Fruit fly (Drosophila melanogaster) whole organism, pupa: ENCODE measurements around the gene Tengl2.

Source experiments
- CG10348 ChIP-seq: fragments of 200-800 bp; sonication (Bioruptor generic); IDR thresholded peaks from 2 replicates; pipeline ENCODE4 v1.3.6; 2022; ENCODE audit warnings: missing biosample characterization, missing genetic modification characterization
- CG12605 ChIP-seq: fragments of 200-800 bp; sonication (Bioruptor generic); IDR thresholded peaks from 2 replicates; pipeline ENCODE4 v1.3.6; 2022; ENCODE audit warnings: missing biosample characterization, missing genetic modification characterization
- CG13204 ChIP-seq: fragments of 200-800 bp; sonication (Bioruptor generic); optimal IDR thresholded peaks from 2 replicates; lab custom pipeline; 2018; ENCODE audit warnings: missing biosample characterization, mild to moderate bottlenecking, missing genetic modification characterization, moderate library complexity
- CG14655 ChIP-seq: fragments of 200-800 bp; sonication (Bioruptor generic); optimal IDR thresholded peaks from 3 replicates; lab custom pipeline; 2017; ENCODE audit warnings: mild to moderate bottlenecking, missing biosample characterization, missing genetic modification reagents, missing genetic modification characterization
- CG15710 ChIP-seq: fragments of 200-800 bp; sonication (Bioruptor generic); optimal IDR thresholded peaks from 2 replicates; lab custom pipeline; 2018; ENCODE audit warnings: missing biosample characterization, mild to moderate bottlenecking, missing genetic modification characterization, moderate library complexity
- CG17806 ChIP-seq: fragments of 200-800 bp; sonication (Bioruptor generic); optimal IDR thresholded peaks from 2 replicates; lab custom pipeline; 2018; ENCODE audit warnings: missing biosample characterization, mild to moderate bottlenecking, missing genetic modification characterization, moderate library complexity
- CG32121 ChIP-seq: fragments of 200-800 bp; sonication (Bioruptor generic); IDR thresholded peaks from 2 replicates; pipeline ENCODE4 v1.3.6; 2022; ENCODE audit warnings: missing biosample characterization, missing genetic modification characterization
- CG34367 ChIP-seq: fragments of 200-800 bp; sonication (Bioruptor generic); optimal IDR thresholded peaks from 2 replicates; lab custom pipeline; 2018; ENCODE audit warnings: missing biosample characterization, mild to moderate bottlenecking, missing genetic modification characterization
- CG4496 ChIP-seq: fragments of 200-800 bp; sonication (Bioruptor generic); IDR thresholded peaks from 3 replicates; pipeline ENCODE4 v1.3.6; 2022; ENCODE audit warnings: missing biosample characterization, missing genetic modification characterization
- CG8159 ChIP-seq: fragments of 200-800 bp; sonication (Bioruptor generic); optimal IDR thresholded peaks from 3 replicates; lab custom pipeline; 2018; ENCODE audit warnings: missing biosample characterization, mild to moderate bottlenecking, missing genetic modification characterization, moderate library complexity
- CG8301 ChIP-seq: fragments of 200-800 bp; sonication (Bioruptor generic); optimal IDR thresholded peaks from 2 replicates; lab custom pipeline; 2018; ENCODE audit warnings: missing biosample characterization, mild to moderate bottlenecking, missing genetic modification characterization
- CG9948 ChIP-seq: fragments of 200-800 bp; sonication (Bioruptor generic); optimal IDR thresholded peaks from 2 replicates; lab custom pipeline; 2018; ENCODE audit warnings: missing biosample characterization, mild to moderate bottlenecking, missing genetic modification characterization, moderate library complexity
- D1 ChIP-seq: fragments of 200-800 bp; sonication (Bioruptor generic); optimal IDR thresholded peaks from 2 replicates; lab custom pipeline; 2018; ENCODE audit warnings: missing biosample characterization, mild to moderate bottlenecking, missing genetic modification characterization, moderate library complexity
- EcR ChIP-seq: fragments of 200-800 bp; sonication (Bioruptor generic); optimal IDR thresholded peaks from 3 replicates; lab custom pipeline; 2019; ENCODE audit warnings: missing biosample characterization, missing genetic modification characterization, mild to moderate bottlenecking, moderate library complexity, missing genetic modification reagents
- Ets98B ChIP-seq: fragments of 200-800 bp; sonication (Bioruptor generic); IDR thresholded peaks from 2 replicates; pipeline ENCODE4 v1.3.6; 2022; ENCODE audit warnings: missing biosample characterization, missing genetic modification characterization
- Pif1A ChIP-seq: fragments of 200-800 bp; sonication (Bioruptor generic); optimal IDR thresholded peaks from 3 replicates; lab custom pipeline; 2016; ENCODE audit warnings: missing biosample characterization, missing genetic modification characterization
- Pif1B ChIP-seq: fragments of 200-800 bp; sonication (Bioruptor generic); optimal IDR thresholded peaks from 3 replicates; lab custom pipeline; 2016; ENCODE audit warnings: missing biosample characterization, missing genetic modification characterization
- Snoo ChIP-seq: fragments of 200-800 bp; sonication (Bioruptor generic); optimal IDR thresholded peaks from 3 replicates; lab custom pipeline; 2017; ENCODE audit warnings: missing biosample characterization, mild to moderate bottlenecking, missing genetic modification characterization, inconsistent platforms
- fd96Ca ChIP-seq: fragments of 200-800 bp; sonication (Bioruptor generic); IDR thresholded peaks from 3 replicates; pipeline ENCODE4 v1.3.6; 2022; ENCODE audit warnings: missing biosample characterization, missing genetic modification characterization
- gl ChIP-seq: fragments of 200-800 bp; sonication (Bioruptor generic); optimal IDR thresholded peaks from 2 replicates; lab custom pipeline; 2018; ENCODE audit warnings: missing biosample characterization, mild to moderate bottlenecking, missing genetic modification characterization
- rn ChIP-seq: fragments of 200-800 bp; sonication (Bioruptor generic); IDR thresholded peaks from 2 replicates; pipeline ENCODE4 v1.3.6; 2022; ENCODE audit warnings: missing biosample characterization, missing genetic modification characterization

The Tengl2 gene

DNA sequence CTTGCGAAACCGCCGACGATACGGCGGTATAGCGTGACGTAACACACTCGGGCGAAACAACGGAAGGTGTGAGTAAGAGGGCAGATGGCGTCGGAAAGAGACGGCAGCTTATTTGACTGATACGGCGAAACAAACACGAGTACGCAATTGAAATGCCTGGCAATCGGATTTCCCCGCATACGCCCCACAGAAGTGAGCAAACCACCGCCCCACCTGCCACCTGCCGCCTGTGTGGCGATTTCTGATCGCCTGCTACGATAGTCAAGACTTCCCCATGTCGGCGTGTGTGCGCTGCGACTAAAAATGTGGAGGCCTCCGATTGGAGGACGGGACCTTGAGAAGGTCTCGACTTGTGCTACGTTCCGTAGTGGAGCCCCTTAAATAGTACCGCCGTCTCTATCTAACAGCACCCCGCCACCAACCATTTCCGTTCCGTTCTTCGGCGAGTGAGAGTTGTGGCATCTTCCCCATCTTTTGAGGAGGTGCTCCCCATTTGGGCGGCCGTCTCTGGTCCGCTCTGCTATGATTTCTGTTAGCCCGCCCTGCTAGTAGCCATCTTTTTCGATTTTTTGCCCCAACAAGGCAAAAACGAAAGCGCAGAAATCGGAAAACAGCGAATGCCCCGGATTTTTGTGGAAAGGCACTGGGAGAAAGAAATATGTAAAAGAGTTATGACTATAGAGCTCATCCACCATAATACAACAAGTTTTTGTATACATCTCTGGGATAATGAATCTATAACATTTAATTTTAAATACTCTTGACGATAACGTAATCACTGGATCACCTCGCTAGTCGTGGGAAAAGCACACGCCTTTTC, 40.4 kb downstream of the Tengl2 start:
- TF ChIP-seq rn (GFP tag; lab: Robert Waterston, UW): no peak
- TF ChIP-seq CG32121 (GFP tag; lab: Robert Waterston, UW): no peak
- TF ChIP-seq Ets98B: no peak
- no peak for TF ChIP-seq CG12605 (GFP tag; lab: Robert Waterston, UW)
- peak; percentile 95 for TF ChIP-seq CG8159
- peak; percentile 95 for TF ChIP-seq gl (tag; lab: Kevin White, UChicago)
- peak; percentile 74 for TF ChIP-seq CG13204 (GFP tag; lab: Kevin White, UChicago)
- peak; percentile 100 for TF ChIP-seq CG14655 (GFP tag; lab: Kevin White, UChicago)
- peak; percentile 98 for TF ChIP-seq Snoo (tag; lab: Kevin White, UChicago)
- TF ChIP-seq CG4496 (GFP tag; lab: Robert Waterston, UW): no peak
- peak; percentile 94 for TF ChIP-seq CG15710
- peak; percentile 95 for TF ChIP-seq CG34367 (tag; lab: Kevin White, UChicago)
- TF ChIP-seq EcR (GFP tag; lab: Kevin White, UChicago): peak; percentile 92
- peak; percentile 98 for TF ChIP-seq Pif1B (GFP tag; lab: Kevin White, UChicago)
- peak; percentile 98 for TF ChIP-seq CG17806
- no peak for TF ChIP-seq CG10348 (GFP tag; lab: Robert Waterston, UW)
- peak; percentile 94 for TF ChIP-seq D1 (tag; lab: Kevin White, UChicago)
- TF ChIP-seq CG9948 (tag; lab: Kevin White, UChicago): peak; percentile 98
- TF ChIP-seq fd96Ca (GFP tag; lab: Robert Waterston, UW): no peak
- peak; percentile 99 for TF ChIP-seq CG8301 (tag; lab: Kevin White, UChicago)
- peak; percentile 99 for TF ChIP-seq Pif1A
- TF ChIP-seq, all 21 proteins: peak for 14

DNA sequence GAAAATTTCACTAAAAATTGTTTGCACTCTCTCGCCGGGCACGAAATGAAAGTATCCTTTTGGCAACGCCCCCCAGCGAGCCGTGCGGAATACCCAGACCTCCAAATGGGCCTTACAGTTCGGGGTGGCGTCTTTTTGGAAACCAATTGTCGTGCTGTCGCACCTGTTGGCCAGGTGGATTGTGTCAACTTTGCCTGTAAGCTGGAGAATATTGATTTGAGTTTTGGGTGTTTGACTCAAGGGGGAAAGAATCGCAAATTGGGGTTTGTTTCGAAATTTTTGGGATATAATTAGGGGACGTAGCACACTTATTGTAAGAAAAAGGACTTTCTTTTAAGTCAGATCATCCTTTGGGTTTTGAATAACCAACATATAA, 41.1 kb downstream of the Tengl2 start:
- TF ChIP-seq CG10348 (GFP tag; lab: Robert Waterston, UW) (no peak), D1 (tag; lab: Kevin White, UChicago) (no peak)
- TF ChIP-seq, all 21 proteins: peak for 0

DNA sequence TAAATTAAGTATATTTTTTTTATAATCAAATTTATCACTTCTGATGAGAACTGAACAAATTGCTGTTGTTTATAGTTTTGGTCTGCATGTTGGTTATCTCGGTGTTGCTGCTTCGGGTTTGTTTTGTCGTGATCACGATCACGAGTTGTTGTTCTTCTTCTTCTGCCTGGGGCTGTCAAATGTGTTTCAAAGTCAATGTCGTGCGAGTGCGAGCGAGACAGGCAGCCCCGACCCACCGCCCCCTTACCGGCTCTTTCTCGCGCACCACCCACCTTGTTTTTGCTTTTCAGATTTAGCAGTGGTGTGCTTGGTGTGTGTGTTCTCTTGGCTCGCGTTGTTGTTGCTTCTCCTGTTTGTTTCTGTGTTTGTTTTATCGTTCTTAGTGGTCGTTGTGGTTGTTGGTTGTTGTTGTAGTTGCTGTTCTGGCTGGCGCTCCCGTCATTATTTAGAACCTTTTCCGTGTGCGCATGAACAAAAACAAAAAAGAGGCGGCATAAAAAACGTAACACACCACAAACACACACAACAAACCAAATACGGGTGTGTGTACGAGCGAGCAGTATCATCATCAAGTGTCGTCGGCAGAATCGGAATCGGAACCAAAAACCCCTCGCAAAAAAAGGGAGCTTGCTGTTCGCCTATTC, 41.6 kb downstream of the Tengl2 start, which contains the start of gene COX7AL2:
TSS of gene COX7AL2 (minus strand) at position 438 of the 644 bp plus-strand sequence.
- TF ChIP-seq Pif1B (GFP tag; lab: Kevin White, UChicago) (no peak), CG14655 (GFP tag; lab: Kevin White, UChicago) (peak; percentile 28)

DNA sequence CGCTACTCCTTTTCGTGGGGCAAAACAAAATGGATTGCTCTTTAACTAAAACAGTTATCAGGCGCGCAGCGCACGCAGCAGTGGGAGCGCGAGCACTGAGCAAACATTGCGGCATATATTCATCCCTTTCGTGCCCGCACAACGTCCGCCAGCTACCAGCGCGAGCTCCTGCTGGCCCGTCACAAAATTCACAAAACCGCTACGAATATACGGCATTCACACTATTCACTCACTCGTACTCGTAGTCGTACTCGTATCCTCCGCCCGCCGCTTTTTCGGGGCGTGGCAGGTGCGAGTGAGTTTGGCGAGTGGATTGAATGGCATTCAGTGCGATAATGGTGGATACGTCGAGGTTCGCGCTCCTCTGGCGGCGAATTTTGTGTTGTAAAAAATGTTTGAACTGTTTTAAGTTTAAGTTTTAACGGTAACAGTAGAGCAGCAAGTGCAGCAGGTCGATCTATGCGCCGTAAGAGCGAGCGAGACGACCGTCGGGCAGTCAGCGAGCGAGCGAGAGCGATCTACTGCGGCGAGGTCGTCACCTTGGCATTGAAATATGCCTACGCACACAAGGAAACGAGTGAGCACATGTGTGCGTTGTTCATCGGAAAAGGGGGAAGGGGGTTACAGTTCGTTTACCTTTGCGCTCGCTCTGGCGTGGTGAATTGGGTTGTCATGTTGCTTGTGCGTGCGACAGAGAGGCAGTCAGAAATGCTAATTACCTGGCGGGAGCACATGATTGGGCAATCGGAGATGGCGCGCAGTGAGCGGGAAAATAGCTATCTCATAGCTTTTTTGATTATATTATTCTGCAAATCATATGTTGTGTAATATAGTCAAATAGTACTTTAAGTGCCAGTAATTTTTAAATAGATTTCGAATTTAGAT, 42.4 kb downstream of the Tengl2 start:
- TF ChIP-seq Snoo (tag; lab: Kevin White, UChicago): peak; percentile 34
- TF ChIP-seq CG34367 (tag; lab: Kevin White, UChicago): no peak
- TF ChIP-seq CG32121 (GFP tag; lab: Robert Waterston, UW): no peak
- no peak for TF ChIP-seq D1 (tag; lab: Kevin White, UChicago)
- peak; percentile 12 for TF ChIP-seq CG15710
- peak; percentile 58 for TF ChIP-seq Pif1A
- TF ChIP-seq rn (GFP tag; lab: Robert Waterston, UW): no peak
- TF ChIP-seq CG13204 (GFP tag; lab: Kevin White, UChicago): peak; percentile 56
- peak; percentile 47 for TF ChIP-seq Pif1B (GFP tag; lab: Kevin White, UChicago)
- peak; percentile 65 for TF ChIP-seq CG8301 (tag; lab: Kevin White, UChicago)
- TF ChIP-seq fd96Ca (GFP tag; lab: Robert Waterston, UW): no peak
- no peak for TF ChIP-seq CG4496 (GFP tag; lab: Robert Waterston, UW)
- no peak for TF ChIP-seq CG12605 (GFP tag; lab: Robert Waterston, UW)
- TF ChIP-seq Ets98B: no peak
- no peak for TF ChIP-seq CG10348 (GFP tag; lab: Robert Waterston, UW)
- peak; percentile 100 for TF ChIP-seq EcR (GFP tag; lab: Kevin White, UChicago)
- TF ChIP-seq CG9948 (tag; lab: Kevin White, UChicago): peak; percentile 36
- TF ChIP-seq CG14655 (GFP tag; lab: Kevin White, UChicago): peak; percentile 81
- peak; percentile 30 for TF ChIP-seq gl (tag; lab: Kevin White, UChicago)
- peak; percentile 37 for TF ChIP-seq CG8159
- TF ChIP-seq CG17806: peak; percentile 27

DNA sequence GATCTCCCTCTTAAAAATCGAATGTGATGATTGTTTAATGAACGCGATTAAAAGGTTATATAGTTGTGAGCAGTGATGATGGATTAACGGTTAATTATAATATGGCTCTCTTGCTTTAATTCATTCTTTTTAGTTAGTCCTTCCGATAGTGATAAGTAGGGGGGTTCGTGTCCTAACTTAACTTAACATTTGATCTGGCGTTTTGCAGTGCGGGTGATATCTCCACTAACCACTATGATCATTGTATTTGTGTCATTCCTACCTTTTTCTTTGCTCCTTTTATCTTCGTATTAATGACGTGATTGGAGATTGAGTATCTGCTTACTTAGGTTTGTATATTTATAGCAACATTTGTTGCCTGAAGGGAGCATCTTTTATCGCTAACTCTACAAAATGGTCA, 43.9 kb downstream of the Tengl2 start:
- no peak for TF ChIP-seq CG14655 (GFP tag; lab: Kevin White, UChicago)
- no peak for TF ChIP-seq CG12605 (GFP tag; lab: Robert Waterston, UW)
- TF ChIP-seq EcR (GFP tag; lab: Kevin White, UChicago): no peak
- TF ChIP-seq Snoo (tag; lab: Kevin White, UChicago): no peak
- no peak for TF ChIP-seq CG13204 (GFP tag; lab: Kevin White, UChicago)
- no peak for TF ChIP-seq CG9948 (tag; lab: Kevin White, UChicago)
- no peak for TF ChIP-seq CG8301 (tag; lab: Kevin White, UChicago)
- no peak for TF ChIP-seq CG15710
